Worm (Caenorhabditis elegans) whole organism, mixed stage, embryonic: ENCODE measurements around the gene tag-52.

Source experiments
- bed-3 ChIP-seq: fragments of 200-800 bp; sonication (Bioruptor generic); optimal IDR thresholded peaks from 3 replicates; lab custom pipeline; 2018; ENCODE audit warnings: mild to moderate bottlenecking, missing genetic modification characterization, moderate library complexity, missing compliant biosample characterization
- blmp-1 ChIP-seq: fragments of 150-350 bp; optimal IDR thresholded peaks from 2 replicates; lab custom pipeline; 2014; ENCODE audit warnings: missing biosample characterization, missing genetic modification characterization
- ceh-39 ChIP-seq: fragments of 150-350 bp; optimal IDR thresholded peaks from 2 replicates; lab custom pipeline; 2014; ENCODE audit warnings: missing biosample characterization, missing genetic modification characterization
- ceh-83 ChIP-seq: fragments of 200-800 bp; sonication (Bioruptor generic); optimal IDR thresholded peaks from 2 replicates; lab custom pipeline; 2018; ENCODE audit warnings: mild to moderate bottlenecking, missing genetic modification characterization, missing compliant biosample characterization
- ces-1 ChIP-seq: fragments of 150-350 bp; optimal IDR thresholded peaks from 2 replicates; lab custom pipeline; 2014; ENCODE audit warnings: missing biosample characterization, missing genetic modification reagents, missing genetic modification characterization
- cnd-1 ChIP-seq: fragments of 200-800 bp; sonication (Bioruptor generic); optimal IDR thresholded peaks from 2 replicates; lab custom pipeline; 2018; ENCODE audit warnings: mild to moderate bottlenecking, missing genetic modification characterization, missing compliant biosample characterization
- drap-1 ChIP-seq: fragments of 200-800 bp; sonication (Bioruptor generic); optimal IDR thresholded peaks from 3 replicates; lab custom pipeline; 2018; ENCODE audit warnings: mild to moderate bottlenecking, missing genetic modification characterization, missing compliant biosample characterization
- elt-1 ChIP-seq: sonication (generic microtip); optimal IDR thresholded peaks from 2 replicates; lab custom pipeline; 2017; ENCODE audit warnings: missing genetic modification characterization, mild to moderate bottlenecking, missing compliant biosample characterization, antibody characterized with exemption, moderate library complexity, borderline replicate concordance; ENCODE audit not compliant: insufficient read depth
- flh-1 ChIP-seq: fragments of 200-800 bp; sonication (Bioruptor generic); optimal IDR thresholded peaks from 2 replicates; lab custom pipeline; 2018; ENCODE audit warnings: mild to moderate bottlenecking, missing genetic modification characterization, moderate library complexity, missing compliant biosample characterization
- hlh-1 ChIP-seq: fragments of 150-350 bp; optimal IDR thresholded peaks from 2 replicates; lab custom pipeline; 2014; ENCODE audit warnings: missing biosample characterization, missing genetic modification reagents, missing genetic modification characterization
- lin-13 ChIP-seq: fragments of 150-350 bp; optimal IDR thresholded peaks from 2 replicates; lab custom pipeline; 2014; ENCODE audit warnings: missing biosample characterization, missing genetic modification characterization
- lin-32 ChIP-seq: fragments of 200-800 bp; sonication (Bioruptor generic); optimal IDR thresholded peaks from 2 replicates; lab custom pipeline; 2018; ENCODE audit warnings: mild to moderate bottlenecking, missing genetic modification characterization, missing compliant biosample characterization
- mep-1 ChIP-seq: fragments of 150-350 bp; optimal IDR thresholded peaks from 2 replicates; lab custom pipeline; 2017; ENCODE audit warnings: missing biosample characterization, missing genetic modification reagents, missing genetic modification characterization, inconsistent platforms
- mls-2 ChIP-seq: sonication (generic microtip); optimal IDR thresholded peaks from 2 replicates; lab custom pipeline; 2016; ENCODE audit warnings: mild to moderate bottlenecking, missing genetic modification characterization, moderate library complexity, missing compliant biosample characterization
- nhr-28 ChIP-seq: fragments of 150-350 bp; optimal IDR thresholded peaks from 2 replicates; lab custom pipeline; 2014; ENCODE audit warnings: missing biosample characterization, missing genetic modification characterization
- pha-4 ChIP-seq: fragments of 150-350 bp; optimal IDR thresholded peaks from 2 replicates; lab custom pipeline; 2018; ENCODE audit warnings: missing biosample characterization, missing genetic modification reagents, missing genetic modification characterization
- snpc-4 ChIP-seq: fragments of 150-350 bp; optimal IDR thresholded peaks from 2 replicates; lab custom pipeline; 2014; ENCODE audit warnings: missing biosample characterization, missing genetic modification characterization
- tbx-8 ChIP-seq: fragments of 200-800 bp; sonication (Bioruptor generic); optimal IDR thresholded peaks from 2 replicates; lab custom pipeline; 2018; ENCODE audit warnings: mild to moderate bottlenecking, missing genetic modification characterization, moderate library complexity, missing compliant biosample characterization
- unc-120 ChIP-seq: sonication (generic microtip); optimal IDR thresholded peaks from 2 replicates; lab custom pipeline; 2017; ENCODE audit warnings: missing genetic modification characterization, missing compliant biosample characterization; ENCODE audit not compliant: poor library complexity, severe bottlenecking
- unc-62 ChIP-seq: fragments of 150-350 bp; optimal IDR thresholded peaks from 2 replicates; lab custom pipeline; 2014; ENCODE audit warnings: missing biosample characterization, missing genetic modification reagents, missing genetic modification characterization
- ztf-11 ChIP-seq: fragments of 150-350 bp; optimal IDR thresholded peaks from 2 replicates; lab custom pipeline; 2014; ENCODE audit warnings: missing biosample characterization, missing genetic modification characterization

Gene tag-52

ce11 chrX:3686420-3686819 lies 8.1 kb upstream of the tag-52 start:
- TF ChIP-seq flh-1 (GFP tag; lab: Kevin White, UChicago), result no peak
- no peak for TF ChIP-seq lin-13 (tag; lab: Kevin White, UChicago)
- no peak for TF ChIP-seq snpc-4 (tag; lab: Kevin White, UChicago)
- TF ChIP-seq blmp-1 (tag; lab: Kevin White, UChicago), result no peak
- TF ChIP-seq lin-32, result no peak

DNA sequence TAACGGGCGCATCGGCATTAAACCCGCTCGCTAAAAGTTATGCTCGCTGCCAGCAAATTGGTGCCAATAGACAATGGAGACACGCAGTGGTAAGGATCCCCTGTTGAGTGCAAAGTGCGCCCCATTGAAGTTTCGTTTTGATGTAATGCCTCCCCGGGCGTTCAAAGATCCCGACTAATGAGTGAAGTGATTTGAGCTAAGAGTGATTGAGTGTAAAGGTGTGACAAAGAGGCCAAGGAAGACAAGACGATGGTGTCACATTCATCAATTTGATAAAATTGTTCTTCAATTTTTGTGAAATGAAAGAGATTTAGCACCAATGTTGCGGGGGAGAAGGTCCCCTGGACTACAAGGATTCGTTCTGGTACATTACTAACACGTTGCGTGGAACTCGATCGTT lies 4.7 kb upstream of the tag-52 start:
- TF ChIP-seq unc-120 (peak; percentile 18), unc-62 (GFP tag; lab: Kevin White, UChicago) (peak; percentile 71), tbx-8 (GFP tag; lab: Kevin White, UChicago) (no peak), hlh-1 (tag; lab: Kevin White, UChicago) (peak; percentile 61)

ce11 chrX:3680544-3681214 lies 2.3 kb upstream of the tag-52 start, which contains the start of gene tsp-17:
TSS of gene tsp-17 (plus strand) at chrX:3681164.
- TF ChIP-seq snpc-4 (tag; lab: Kevin White, UChicago) (no peak), hlh-1 (tag; lab: Kevin White, UChicago) (peak; percentile 84)
- TF ChIP-seq, all 35 proteins: peak for 1

DNA sequence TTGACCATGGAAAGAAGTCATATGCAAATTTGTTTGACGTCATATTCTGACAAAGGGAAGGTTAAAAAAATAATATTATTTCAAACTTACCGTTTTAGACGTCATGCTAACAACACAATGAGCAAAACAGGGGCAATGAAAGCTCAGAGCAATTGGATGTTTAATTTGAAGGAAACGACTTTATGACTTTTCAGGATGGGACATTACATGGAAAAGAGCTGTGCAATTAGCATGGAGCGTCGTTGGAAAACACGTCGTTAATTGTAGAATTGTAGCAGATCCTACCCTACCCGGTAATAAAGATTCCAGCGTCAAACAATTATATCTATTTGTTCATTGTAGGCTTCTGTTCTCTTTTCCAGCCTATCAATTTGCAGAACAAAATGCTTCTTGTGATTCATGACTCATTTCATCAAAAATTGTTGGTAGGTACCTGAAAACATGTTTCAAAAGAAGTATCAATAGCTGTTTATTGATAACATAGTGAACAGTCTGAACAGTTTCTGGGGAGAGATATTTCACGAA lies 4.7 kb downstream of the tag-52 start, which contains the start of gene ceh-63:
TSS of gene ceh-63 (minus strand) at position 475 of the 525 bp plus-strand sequence.
- TF ChIP-seq snpc-4 (tag; lab: Kevin White, UChicago), result no peak
- TF ChIP-seq lin-32, result no peak

- TF ChIP-seq elt-1, result no peak
- no peak for TF ChIP-seq mep-1
These were observed 6.4 kb downstream of the tag-52 start, which contains the start of gene C02F12.5 for ce11 chrX:3671998-3672397. TSS of gene C02F12.5 (minus strand) at chrX:3672098.

- no peak for TF ChIP-seq bed-3 (GFP tag; lab: Kevin White, UChicago)
- TF ChIP-seq unc-120, result no peak
- no peak for TF ChIP-seq ceh-39 (tag; lab: Kevin White, UChicago)
- TF ChIP-seq tbx-8 (GFP tag; lab: Kevin White, UChicago), result no peak
- TF ChIP-seq hlh-1 (tag; lab: Kevin White, UChicago), result no peak
- TF ChIP-seq elt-1, result no peak
- TF ChIP-seq drap-1 (GFP tag; lab: Kevin White, UChicago), result no peak
- TF ChIP-seq unc-62 (GFP tag; lab: Kevin White, UChicago), result no peak
- no peak for TF ChIP-seq ztf-11
- no peak for TF ChIP-seq cnd-1 (tag; lab: Kevin White, UChicago)
- no peak for TF ChIP-seq flh-1 (GFP tag; lab: Kevin White, UChicago)
- TF ChIP-seq, all 35 proteins: peak for 0
These were observed 9.5 kb downstream of the tag-52 start, which contains the start of gene snet-1 for ce11 chrX:3668842-3669241. TSS of gene snet-1 (minus strand) at chrX:3668942.

ce11 chrX:3659192-3659591 lies 19.2 kb downstream of the tag-52 start, which contains the start of gene R11G1.1:
TSS of gene R11G1.1 (plus strand) at chrX:3659492.
- TF ChIP-seq nhr-28 (tag; lab: Kevin White, UChicago), result no peak
- TF ChIP-seq lin-13 (tag; lab: Kevin White, UChicago), result no peak
- TF ChIP-seq ces-1 (GFP tag; lab: Kevin White, UChicago), result no peak
- no peak for TF ChIP-seq flh-1 (GFP tag; lab: Kevin White, UChicago)
- TF ChIP-seq ceh-83, result no peak
- no peak for TF ChIP-seq mls-2 (tag; lab: Kevin White, UChicago)
- no peak for TF ChIP-seq cnd-1 (tag; lab: Kevin White, UChicago)
- no peak for TF ChIP-seq blmp-1 (tag; lab: Kevin White, UChicago)
- no peak for TF ChIP-seq snpc-4 (tag; lab: Kevin White, UChicago)
- no peak for TF ChIP-seq ceh-39 (tag; lab: Kevin White, UChicago)
- TF ChIP-seq pha-4 (tag; lab: Kevin White, UChicago), result no peak

DNA sequence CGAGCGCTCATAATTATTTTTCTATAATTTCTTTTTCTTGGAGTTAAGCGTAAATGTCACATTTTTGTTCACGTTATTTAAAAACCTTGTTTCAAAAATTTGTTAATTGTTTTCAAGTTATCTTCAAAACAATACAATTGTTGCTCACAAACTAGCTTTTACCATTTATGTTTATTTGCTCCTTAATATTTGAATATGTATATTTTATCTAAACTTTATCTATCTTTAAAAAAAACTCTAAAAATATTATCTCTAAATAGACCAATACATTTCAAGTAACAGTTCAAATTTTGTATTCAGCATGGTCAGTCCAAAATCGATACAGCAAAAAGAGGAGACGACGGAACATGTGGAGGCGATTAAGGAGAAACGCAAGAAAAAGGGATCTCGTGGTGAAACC lies 22.4 kb downstream of the tag-52 start, which contains the start of gene R11G1.7:
TSS of gene R11G1.7 (plus strand) at position 301 of the 400 bp plus-strand sequence.
- TF ChIP-seq blmp-1 (tag; lab: Kevin White, UChicago) (no peak), mep-1 (no peak), flh-1 (GFP tag; lab: Kevin White, UChicago) (no peak), pha-4 (tag; lab: Kevin White, UChicago) (no peak), nhr-28 (tag; lab: Kevin White, UChicago) (no peak)
